Fruit fly (Drosophila melanogaster) whole organism, embryonic: ENCODE data around the gene tup.

ENCODE experiments used
- Aef1 ChIP-seq: fragments of 200-800 bp; sonication (Bioruptor generic); IDR thresholded peaks from 3 replicates; pipeline ENCODE4 v1.3.6; 2022; ENCODE audit warnings: missing biosample characterization, missing genetic modification characterization
- BEAF-32 ChIP-seq: fragments of 200-800 bp; sonication (Bioruptor generic); optimal IDR thresholded peaks from 3 replicates; lab custom pipeline; 2017; ENCODE audit warnings: missing biosample characterization, missing genetic modification characterization, mild to moderate bottlenecking, moderate library complexity, missing genetic modification reagents
- C15 ChIP-seq: fragments of 200-800 bp; sonication (Bioruptor generic); IDR thresholded peaks from 3 replicates; pipeline ENCODE4 v1.3.6; 2022; ENCODE audit warnings: missing biosample characterization, missing genetic modification characterization
- CG10209 ChIP-seq: fragments of 200-800 bp; sonication (Bioruptor generic); optimal IDR thresholded peaks from 3 replicates; lab custom pipeline; 2017; ENCODE audit warnings: missing biosample characterization, mild to moderate bottlenecking, missing genetic modification characterization, missing genetic modification reagents
- CG11398 ChIP-seq: fragments of 200-800 bp; sonication (Bioruptor generic); optimal IDR thresholded peaks from 2 replicates; lab custom pipeline; 2016; ENCODE audit warnings: missing biosample characterization, missing genetic modification characterization
- CG11504 ChIP-seq: fragments of 200-800 bp; sonication (Bioruptor generic); optimal IDR thresholded peaks from 3 replicates; lab custom pipeline; 2019; ENCODE audit warnings: missing biosample characterization, mild to moderate bottlenecking, missing genetic modification characterization, moderate library complexity
- CG12104 ChIP-seq: fragments of 200-800 bp; sonication (Bioruptor generic); optimal IDR thresholded peaks from 3 replicates; lab custom pipeline; 2016; ENCODE audit warnings: missing biosample characterization, missing genetic modification characterization
- CG13424 ChIP-seq: fragments of 200-800 bp; sonication (Bioruptor generic); optimal IDR thresholded peaks from 2 replicates; lab custom pipeline; 2019; ENCODE audit warnings: missing biosample characterization, mild to moderate bottlenecking, missing genetic modification characterization, moderate library complexity
- CG13624 ChIP-seq: fragments of 200-800 bp; sonication (Bioruptor generic); optimal IDR thresholded peaks from 2 replicates; lab custom pipeline; 2016; ENCODE audit warnings: missing biosample characterization, missing genetic modification characterization
- CG1792 ChIP-seq: fragments of 200-800 bp; sonication (Bioruptor generic); optimal IDR thresholded peaks from 2 replicates; lab custom pipeline; 2016; ENCODE audit warnings: missing biosample characterization, missing genetic modification characterization
- CG18476 ChIP-seq: fragments of 200-800 bp; sonication (Bioruptor generic); optimal IDR thresholded peaks from 2 replicates; lab custom pipeline; 2016; ENCODE audit warnings: missing biosample characterization, mild to moderate bottlenecking, missing genetic modification characterization
- CG18599 ChIP-seq: fragments of 200-800 bp; sonication (Bioruptor generic); optimal IDR thresholded peaks from 3 replicates; lab custom pipeline; 2017; ENCODE audit warnings: missing biosample characterization, missing genetic modification characterization, mild to moderate bottlenecking, moderate library complexity, missing genetic modification reagents
- CG18619 ChIP-seq: fragments of 200-800 bp; sonication (Bioruptor generic); optimal IDR thresholded peaks from 3 replicates; lab custom pipeline; 2017; ENCODE audit warnings: missing biosample characterization, mild to moderate bottlenecking, missing genetic modification characterization
- CG2120 ChIP-seq: fragments of 200-800 bp; sonication (Bioruptor generic); optimal IDR thresholded peaks from 3 replicates; lab custom pipeline; 2016; ENCODE audit warnings: missing biosample characterization, missing genetic modification characterization
- CG31388 ChIP-seq: fragments of 200-800 bp; sonication (Bioruptor generic); optimal IDR thresholded peaks from 2 replicates; lab custom pipeline; 2016; ENCODE audit warnings: missing biosample characterization, missing genetic modification characterization
- CG4282 ChIP-seq: fragments of 200-800 bp; sonication (Bioruptor generic); optimal IDR thresholded peaks from 2 replicates; lab custom pipeline; 2016; ENCODE audit warnings: missing biosample characterization, missing genetic modification characterization
- CG4360 ChIP-seq: fragments of 200-800 bp; sonication (Bioruptor generic); IDR thresholded peaks from 2 replicates; pipeline ENCODE4 v1.3.6; 2022; ENCODE audit warnings: missing biosample characterization, missing genetic modification characterization
- CG4617 ChIP-seq: fragments of 200-800 bp; sonication (Bioruptor generic); optimal IDR thresholded peaks from 3 replicates; lab custom pipeline; 2016; ENCODE audit warnings: missing biosample characterization, missing genetic modification characterization, borderline replicate concordance
- CG4730 ChIP-seq: fragments of 200-800 bp; sonication (Bioruptor generic); IDR thresholded peaks from 2 replicates; pipeline ENCODE4 v1.3.6; 2022; ENCODE audit warnings: missing biosample characterization, missing genetic modification characterization
- CG6683 ChIP-seq: fragments of 200-800 bp; sonication (Bioruptor generic); optimal IDR thresholded peaks from 2 replicates; lab custom pipeline; 2017; ENCODE audit warnings: missing biosample characterization, mild to moderate bottlenecking, missing genetic modification characterization, missing genetic modification reagents
- CG7357 ChIP-seq: fragments of 200-800 bp; sonication (Bioruptor generic); IDR thresholded peaks from 3 replicates; pipeline ENCODE4 v1.3.6; 2022; ENCODE audit warnings: missing biosample characterization, missing genetic modification characterization
- CG7745 ChIP-seq: fragments of 200-800 bp; sonication (Bioruptor generic); optimal IDR thresholded peaks from 2 replicates; lab custom pipeline; 2018; ENCODE audit warnings: missing biosample characterization, mild to moderate bottlenecking, missing genetic modification characterization, moderate library complexity
- CG8944 ChIP-seq: fragments of 200-800 bp; sonication (Bioruptor generic); optimal IDR thresholded peaks from 3 replicates; lab custom pipeline; 2016; ENCODE audit warnings: missing biosample characterization, missing genetic modification characterization
- Dref ChIP-seq: fragments of 200-800 bp; sonication (Bioruptor generic); IDR thresholded peaks from 2 replicates; pipeline ENCODE4 v1.3.6; 2022; ENCODE audit warnings: missing biosample characterization, missing genetic modification characterization
- Elba2 ChIP-seq: fragments of 200-800 bp; sonication (Bioruptor generic); optimal IDR thresholded peaks from 3 replicates; lab custom pipeline; 2016; ENCODE audit warnings: missing biosample characterization, missing genetic modification characterization
- Ets97D ChIP-seq: fragments of 200-800 bp; sonication (Bioruptor generic); optimal IDR thresholded peaks from 3 replicates; lab custom pipeline; 2016; ENCODE audit warnings: missing biosample characterization, missing genetic modification characterization
- Fer3 ChIP-seq: fragments of 200-800 bp; sonication (Bioruptor generic); optimal IDR thresholded peaks from 2 replicates; lab custom pipeline; 2018; ENCODE audit warnings: missing biosample characterization, mild to moderate bottlenecking, missing genetic modification characterization, moderate library complexity
- Hey ChIP-seq: fragments of 200-800 bp; sonication (Bioruptor generic); optimal IDR thresholded peaks from 3 replicates; lab custom pipeline; 2018; ENCODE audit warnings: missing biosample characterization, mild to moderate bottlenecking, missing genetic modification characterization
- Hmx ChIP-seq: fragments of 200-800 bp; sonication (Bioruptor generic); optimal IDR thresholded peaks from 2 replicates; lab custom pipeline; 2016; ENCODE audit warnings: missing biosample characterization, missing genetic modification characterization
- NC2β ChIP-seq: fragments of 200-800 bp; sonication (Bioruptor generic); optimal IDR thresholded peaks from 2 replicates; lab custom pipeline; 2016; ENCODE audit warnings: missing biosample characterization, missing genetic modification characterization
- Sin3A ChIP-seq: fragments of >200 bp; optimal IDR thresholded peaks from 2 replicates; lab custom pipeline; 2018
- Six4 ChIP-seq: fragments of 200-800 bp; sonication (Bioruptor generic); optimal IDR thresholded peaks from 2 replicates; lab custom pipeline; 2016; ENCODE audit warnings: missing biosample characterization, missing genetic modification characterization
- ap ChIP-seq: fragments of 200-800 bp; sonication (Bioruptor generic); IDR thresholded peaks from 2 replicates; pipeline ENCODE4 v1.3.6; 2022; ENCODE audit warnings: missing biosample characterization, missing genetic modification characterization
- ase ChIP-seq: fragments of 200-800 bp; sonication (Bioruptor generic); IDR thresholded peaks from 3 replicates; pipeline ENCODE4 v1.3.6; 2022; ENCODE audit warnings: missing biosample characterization, missing genetic modification characterization
- bab2 ChIP-seq: fragments of 200-800 bp; sonication (Bioruptor generic); optimal IDR thresholded peaks from 2 replicates; lab custom pipeline; 2016; ENCODE audit warnings: missing biosample characterization, missing genetic modification characterization
- bcd ChIP-seq: fragments of 200-800 bp; sonication (Bioruptor generic); optimal IDR thresholded peaks from 2 replicates; lab custom pipeline; 2017; ENCODE audit warnings: missing biosample characterization, mild to moderate bottlenecking, missing genetic modification characterization
- cas ChIP-seq: fragments of 200-800 bp; sonication (Bioruptor generic); IDR thresholded peaks from 2 replicates; pipeline ENCODE4 v1.3.6; 2022; ENCODE audit warnings: missing biosample characterization, missing genetic modification characterization
- danr ChIP-seq: fragments of 200-800 bp; sonication (Bioruptor generic); IDR thresholded peaks from 2 replicates; pipeline ENCODE4 v1.3.6; 2022; ENCODE audit warnings: missing biosample characterization, missing genetic modification characterization
- esg ChIP-seq: fragments of 200-800 bp; sonication (Bioruptor generic); conservative IDR thresholded peaks from 2 replicates; pipeline ENCODE4 v1.3.6; 2022; ENCODE audit warnings: missing biosample characterization, missing genetic modification characterization
- fd96Cb ChIP-seq: fragments of 200-800 bp; sonication (Bioruptor generic); optimal IDR thresholded peaks from 2 replicates; lab custom pipeline; 2018; ENCODE audit warnings: missing biosample characterization, mild to moderate bottlenecking, missing genetic modification characterization, moderate library complexity
- fu2 ChIP-seq: fragments of 200-800 bp; sonication (Bioruptor generic); optimal IDR thresholded peaks from 2 replicates; lab custom pipeline; 2016; ENCODE audit warnings: missing biosample characterization, missing genetic modification characterization
- gt ChIP-seq: fragments of 200-800 bp; sonication (Bioruptor generic); IDR thresholded peaks from 2 replicates; pipeline ENCODE4 v1.3.6; 2022; ENCODE audit warnings: missing biosample characterization, missing genetic modification characterization
- hbn ChIP-seq: fragments of 200-800 bp; sonication (Bioruptor generic); IDR thresholded peaks from 2 replicates; pipeline ENCODE4 v1.3.6; 2022; ENCODE audit warnings: missing biosample characterization, missing genetic modification characterization; ENCODE audit not compliant: partially characterized antibody
- org-1 ChIP-seq: fragments of 200-800 bp; sonication (Bioruptor generic); optimal IDR thresholded peaks from 2 replicates; lab custom pipeline; 2017; ENCODE audit warnings: missing biosample characterization, missing genetic modification characterization
- otp ChIP-seq: fragments of 200-800 bp; sonication (Bioruptor generic); IDR thresholded peaks from 3 replicates; pipeline ENCODE4, ENCODE4 v1.3.6; 2022; ENCODE audit warnings: missing biosample characterization, missing genetic modification characterization
- p53 ChIP-seq: fragments of 200-800 bp; sonication (Bioruptor generic); optimal IDR thresholded peaks from 2 replicates; lab custom pipeline; 2016; ENCODE audit warnings: missing biosample characterization, missing genetic modification characterization
- phol ChIP-seq: fragments of 200-800 bp; sonication (Bioruptor generic); optimal IDR thresholded peaks from 3 replicates; lab custom pipeline; 2018; ENCODE audit warnings: missing biosample characterization, mild to moderate bottlenecking, missing genetic modification characterization, moderate library complexity
- ranshi ChIP-seq: fragments of 200-800 bp; sonication (Bioruptor generic); IDR thresholded peaks from 2 replicates; pipeline ENCODE4 v1.3.6; 2022; ENCODE audit warnings: missing biosample characterization, missing genetic modification characterization
- salm ChIP-seq: fragments of 200-800 bp; sonication (Bioruptor generic); optimal IDR thresholded peaks from 2 replicates; lab custom pipeline; 2018; ENCODE audit warnings: missing biosample characterization, mild to moderate bottlenecking, missing genetic modification characterization
- stc ChIP-seq: fragments of 200-800 bp; sonication (Bioruptor generic); IDR thresholded peaks from 2 replicates; pipeline ENCODE4 v1.3.6; 2022; ENCODE audit warnings: missing biosample characterization, missing genetic modification characterization
- vfl ChIP-seq: fragments of 200-800 bp; sonication (Bioruptor generic); optimal IDR thresholded peaks from 2 replicates; lab custom pipeline; 2016; ENCODE audit warnings: missing biosample characterization, missing genetic modification characterization
- vvl ChIP-seq: fragments of 200-800 bp; sonication (Bioruptor generic); IDR thresholded peaks from 2 replicates; pipeline ENCODE4 v1.3.6; 2022; ENCODE audit warnings: missing biosample characterization, missing genetic modification characterization

Gene tup

DNA sequence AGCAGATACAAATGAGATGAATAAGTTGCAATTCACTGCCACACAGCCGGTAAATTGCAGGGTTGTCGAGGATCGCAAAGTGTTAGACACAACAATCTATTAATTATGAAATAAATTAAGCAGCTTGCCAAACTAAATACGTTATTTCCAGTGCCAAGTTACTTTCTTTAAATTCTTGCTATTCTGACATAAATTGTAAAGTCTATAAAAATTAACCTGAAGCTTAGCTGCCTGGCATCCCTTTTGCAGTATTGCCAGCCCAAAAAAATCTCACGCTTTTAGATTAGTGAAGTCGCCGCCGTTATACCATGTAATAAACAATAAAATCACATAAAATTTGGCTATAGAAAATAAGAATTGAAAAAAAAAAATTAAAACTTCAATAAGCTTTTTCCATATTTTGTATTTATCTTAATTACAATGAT lies 23.4 kb downstream of the tup start (continued):
- TF ChIP-seq phol (tag; lab: Kevin White, UChicago): peak; percentile 94
- peak; percentile 81 for TF ChIP-seq esg
- TF ChIP-seq bab2 (GFP tag; lab: Kevin White, UChicago): peak; percentile 93
- TF ChIP-seq Hmx (GFP tag; lab: Kevin White, UChicago): peak; percentile 75
- TF ChIP-seq ranshi (GFP tag; lab: Robert Waterston, UW): peak; percentile 87
- peak; percentile 33 for TF ChIP-seq p53 (GFP tag; lab: Kevin White, UChicago)
- peak; percentile 78 for TF ChIP-seq cas
- no peak for TF ChIP-seq CG7745 (tag; lab: Kevin White, UChicago)
- peak; percentile 60 for TF ChIP-seq Ets97D (GFP tag; lab: Kevin White, UChicago)
- TF ChIP-seq CG13624 (GFP tag; lab: Kevin White, UChicago): peak; percentile 72
- TF ChIP-seq CG4730 (GFP tag; lab: Robert Waterston, UW): peak; percentile 87
- TF ChIP-seq hbn: no peak
- peak; percentile 81 for TF ChIP-seq CG7357 (GFP tag; lab: Robert Waterston, UW)
- TF ChIP-seq Aef1 (GFP tag; lab: Robert Waterston, UW): peak; percentile 88
- peak; percentile 86 for TF ChIP-seq CG11398 (GFP tag; lab: Kevin White, UChicago)
- peak; percentile 69 for TF ChIP-seq CG12104 (GFP tag; lab: Kevin White, UChicago)
- TF ChIP-seq vvl (GFP tag; lab: Robert Waterston, UW): peak; percentile 93
- peak; percentile 89 for TF ChIP-seq fd96Cb (tag; lab: Kevin White, UChicago)
- peak; percentile 50 for TF ChIP-seq BEAF-32 (GFP tag; lab: Kevin White, UChicago)
- TF ChIP-seq CG2120: peak; percentile 95
- peak; percentile 43 for TF ChIP-seq Elba2 (GFP tag; lab: Kevin White, UChicago)
- TF ChIP-seq CG18476 (GFP tag; lab: Kevin White, UChicago): peak; percentile 61
- peak; percentile 91 for TF ChIP-seq CG10209 (GFP tag; lab: Kevin White, UChicago)
- peak; percentile 81 for TF ChIP-seq ap (GFP tag; lab: Robert Waterston, UW)
- peak; percentile 57 for TF ChIP-seq CG31388 (GFP tag; lab: Kevin White, UChicago)
- peak; percentile 92 for TF ChIP-seq otp
- peak; percentile 65 for TF ChIP-seq gt (GFP tag; lab: Robert Waterston, UW)
- TF ChIP-seq Six4: peak; percentile 87
- TF ChIP-seq fu2 (GFP tag; lab: Kevin White, UChicago): peak; percentile 82
- TF ChIP-seq Sin3A: no peak
- TF ChIP-seq CG13424 (tag; lab: Kevin White, UChicago): peak; percentile 96
- TF ChIP-seq org-1: peak; percentile 83
- TF ChIP-seq CG1792 (GFP tag; lab: Kevin White, UChicago): peak; percentile 60
- peak; percentile 55 for TF ChIP-seq CG4360 (GFP tag; lab: Robert Waterston, UW)
- no peak for TF ChIP-seq Dref (GFP tag; lab: Robert Waterston, UW)
- TF ChIP-seq vfl (GFP tag; lab: Kevin White, UChicago): peak; percentile 87
- TF ChIP-seq danr (GFP tag; lab: Robert Waterston, UW): peak; percentile 81
- peak; percentile 77 for TF ChIP-seq CG4282 (GFP tag; lab: Kevin White, UChicago)
- peak; percentile 92 for TF ChIP-seq Fer3 (tag; lab: Kevin White, UChicago)
- TF ChIP-seq CG8944 (GFP tag; lab: Kevin White, UChicago): peak; percentile 88
- TF ChIP-seq bcd: peak; percentile 86
- TF ChIP-seq NC2β (GFP tag; lab: Kevin White, UChicago): peak; percentile 87
- TF ChIP-seq CG4617 (GFP tag; lab: Kevin White, UChicago): peak; percentile 72
- peak; percentile 90 for TF ChIP-seq stc (GFP tag; lab: Robert Waterston, UW)
- peak; percentile 87 for TF ChIP-seq salm (tag; lab: Kevin White, UChicago)
- peak; percentile 92 for TF ChIP-seq ase (GFP tag; lab: Robert Waterston, UW)
- peak; percentile 95 for TF ChIP-seq CG18599 (GFP tag; lab: Kevin White, UChicago)
- TF ChIP-seq CG18619 (GFP tag; lab: Kevin White, UChicago): peak; percentile 87
- TF ChIP-seq CG6683 (GFP tag; lab: Kevin White, UChicago): peak; percentile 76
- peak; percentile 79; the same call in 1 of the 3 replicates for TF ChIP-seq C15
- peak; percentile 93 for TF ChIP-seq CG11504 (tag; lab: Kevin White, UChicago)
- TF ChIP-seq Hey: peak; percentile 74
